Worm (Caenorhabditis elegans) whole organism, late embryonic: ENCODE data around the gene aat-6.

Source experiments
- C38D4.7 ChIP-seq: fragments of 200-800 bp; sonication (Bioruptor generic); optimal IDR thresholded peaks from 2 replicates; lab custom pipeline; 2018; ENCODE audit warnings: mild to moderate bottlenecking, missing genetic modification characterization, moderate library complexity, missing compliant biosample characterization
- K02D7.2 ChIP-seq: sonication (generic microtip); optimal IDR thresholded peaks from 2 replicates; lab custom pipeline; 2017; ENCODE audit warnings: mild to moderate bottlenecking, missing genetic modification characterization, missing compliant biosample characterization
- T23F11.4 ChIP-seq: fragments of 200-800 bp; sonication (Bioruptor generic); optimal IDR thresholded peaks from 2 replicates; lab custom pipeline; 2018; ENCODE audit warnings: mild to moderate bottlenecking, missing genetic modification characterization, missing compliant biosample characterization
- Y22D7AL.16 ChIP-seq: sonication (generic microtip); optimal IDR thresholded peaks from 2 replicates; lab custom pipeline; 2016; ENCODE audit warnings: missing genetic modification characterization, missing compliant biosample characterization
- ahr-1 ChIP-seq: sonication (generic microtip); optimal IDR thresholded peaks from 2 replicates; lab custom pipeline; 2016; ENCODE audit warnings: missing genetic modification characterization, missing compliant biosample characterization
- ceh-18 ChIP-seq: sonication (generic microtip); optimal IDR thresholded peaks from 2 replicates; lab custom pipeline; 2016; ENCODE audit warnings: missing genetic modification characterization, missing compliant biosample characterization
- ceh-2 ChIP-seq: sonication (generic microtip); optimal IDR thresholded peaks from 2 replicates; lab custom pipeline; 2016; ENCODE audit warnings: missing genotype, missing genetic modification characterization, missing compliant biosample characterization
- ceh-24 ChIP-seq: sonication (generic microtip); optimal IDR thresholded peaks from 2 replicates; lab custom pipeline; 2016; ENCODE audit warnings: mild to moderate bottlenecking, missing genetic modification characterization, missing compliant biosample characterization
- ceh-30 ChIP-seq: fragments of 150-350 bp; optimal IDR thresholded peaks from 2 replicates; lab custom pipeline; 2014; ENCODE audit warnings: missing biosample characterization, missing genetic modification characterization
- ceh-31 ChIP-seq: sonication (generic microtip); optimal IDR thresholded peaks from 2 replicates; lab custom pipeline; 2016; ENCODE audit warnings: missing genetic modification characterization, missing compliant biosample characterization
- ceh-48 ChIP-seq: sonication (generic microtip); optimal IDR thresholded peaks from 2 replicates; lab custom pipeline; 2016; ENCODE audit warnings: missing genetic modification characterization, inconsistent platforms, missing compliant biosample characterization
- ceh-9 ChIP-seq: sonication (generic microtip); optimal IDR thresholded peaks from 2 replicates; lab custom pipeline; 2016; ENCODE audit warnings: mild to moderate bottlenecking, missing genetic modification characterization, inconsistent platforms, missing compliant biosample characterization
- elt-4 ChIP-seq: sonication (generic microtip); optimal IDR thresholded peaks from 2 replicates; lab custom pipeline; 2016; ENCODE audit warnings: missing genetic modification characterization, missing compliant biosample characterization
- hlh-6 ChIP-seq: sonication (generic microtip); optimal IDR thresholded peaks from 2 replicates; lab custom pipeline; 2016; ENCODE audit warnings: missing genotype, missing genetic modification characterization, missing compliant biosample characterization
- hlh-8 ChIP-seq: sonication (generic microtip); optimal IDR thresholded peaks from 2 replicates; lab custom pipeline; 2016; ENCODE audit warnings: missing genotype, missing genetic modification characterization, missing compliant biosample characterization
- madf-2 ChIP-seq: sonication (generic microtip); optimal IDR thresholded peaks from 2 replicates; lab custom pipeline; 2017; ENCODE audit warnings: missing genetic modification characterization, missing compliant biosample characterization
- nhr-232 ChIP-seq: sonication (generic microtip); optimal IDR thresholded peaks from 2 replicates; lab custom pipeline; 2016; ENCODE audit warnings: missing genetic modification characterization, missing compliant biosample characterization
- npax-4 ChIP-seq: sonication (generic microtip); optimal IDR thresholded peaks from 2 replicates; lab custom pipeline; 2016; ENCODE audit warnings: missing genetic modification characterization, missing compliant biosample characterization
- odd-2 ChIP-seq: sonication (generic microtip); optimal IDR thresholded peaks from 2 replicates; lab custom pipeline; 2017; ENCODE audit warnings: antibody characterized with exemption, mild to moderate bottlenecking, missing genetic modification characterization, missing compliant biosample characterization
- pag-3 ChIP-seq: sonication (generic microtip); optimal IDR thresholded peaks from 2 replicates; lab custom pipeline; 2016; ENCODE audit warnings: missing compliant biosample characterization, missing genetic modification characterization, borderline replicate concordance
- pax-1 ChIP-seq: fragments of 150-350 bp; optimal IDR thresholded peaks from 2 replicates; lab custom pipeline; 2014; ENCODE audit warnings: missing biosample characterization, missing genetic modification characterization
- ref-2 ChIP-seq: sonication (generic microtip); optimal IDR thresholded peaks from 2 replicates; lab custom pipeline; 2016; ENCODE audit warnings: missing genetic modification characterization, missing compliant biosample characterization
- rnt-1 ChIP-seq: sonication (generic microtip); optimal IDR thresholded peaks from 2 replicates; lab custom pipeline; 2016; ENCODE audit warnings: missing genetic modification characterization, missing compliant biosample characterization
- sox-4 ChIP-seq: sonication (generic microtip); optimal IDR thresholded peaks from 2 replicates; lab custom pipeline; 2017; ENCODE audit warnings: mild to moderate bottlenecking, missing genetic modification characterization, inconsistent platforms, missing compliant biosample characterization
- syd-9 ChIP-seq: sonication (generic microtip); optimal IDR thresholded peaks from 2 replicates; lab custom pipeline; 2016; ENCODE audit warnings: mild to moderate bottlenecking, missing genetic modification characterization, moderate library complexity, missing compliant biosample characterization
- tbx-2 ChIP-seq: sonication (generic microtip); optimal IDR thresholded peaks from 2 replicates; lab custom pipeline; 2016; ENCODE audit warnings: missing genetic modification characterization, missing compliant biosample characterization
- tbx-7 ChIP-seq: sonication (generic microtip); optimal IDR thresholded peaks from 2 replicates; lab custom pipeline; 2016; ENCODE audit warnings: missing genotype, missing genetic modification characterization, missing compliant biosample characterization
- unc-3 ChIP-seq, 2 experiments: fragments of 200-800 bp in 1 of 2; sonication (Bioruptor generic) in 1 of 2; sonication (generic microtip) in 1 of 2; conservative IDR thresholded peaks in 1 of 2; optimal IDR thresholded peaks in 1 of 2; 2 replicates each; pipeline versions ENCODE4 v1.3.6 to Lab custom; 2016 to 2022; ENCODE audit warnings: missing compliant biosample characterization in 2 of 2, missing genetic modification characterization in 2 of 2, missing genetic modification reagents in 1 of 2
- unc-42 ChIP-seq: sonication (generic microtip); optimal IDR thresholded peaks from 2 replicates; lab custom pipeline; 2016; ENCODE audit warnings: missing genotype, missing genetic modification characterization, missing compliant biosample characterization

Gene aat-6

DNA sequence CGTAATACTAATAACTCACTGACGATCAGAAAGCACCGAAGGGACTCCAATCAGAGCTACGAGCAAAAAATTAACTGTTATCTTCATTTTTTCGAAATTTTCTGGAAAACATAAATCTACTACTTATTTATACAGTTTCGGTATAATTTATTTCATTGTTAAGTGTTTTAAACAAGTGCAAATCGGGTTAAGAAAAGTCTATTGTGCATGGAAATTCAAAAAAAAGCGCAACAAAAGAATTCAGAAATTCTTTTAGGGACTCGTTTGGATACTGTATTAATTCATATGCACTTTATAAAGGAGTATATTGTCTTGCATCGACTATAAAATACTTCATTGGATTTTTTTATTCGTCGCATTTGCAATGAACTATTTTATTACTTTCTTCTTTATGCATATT, 1.7 kb upstream of the aat-6 start, which contains the start of the genes nas-20 and nas-21:
nas-20 (minus strand) TSS at position 101 of the 400 bp plus-strand sequence.
nas-21 (plus strand) TSS at position 356 of the 400 bp plus-strand sequence.
- TF ChIP-seq hlh-8 = no peak
- TF ChIP-seq nhr-232 (tag; lab: Kevin White, UChicago) = no peak
- no peak for TF ChIP-seq ceh-30
- no peak for TF ChIP-seq ceh-24 (tag; lab: Kevin White, UChicago)
- TF ChIP-seq npax-4 (tag; lab: Kevin White, UChicago) = no peak
- no peak for TF ChIP-seq ceh-31 (tag; lab: Kevin White, UChicago)
- no peak for TF ChIP-seq ceh-18 (tag; lab: Kevin White, UChicago)
- no peak for TF ChIP-seq ceh-2 (tag; lab: Kevin White, UChicago)
- TF ChIP-seq C38D4.7 (GFP tag; lab: Kevin White, UChicago) = no peak
- no peak for TF ChIP-seq tbx-7
- no peak for TF ChIP-seq rnt-1 (tag; lab: Kevin White, UChicago)
- no peak for TF ChIP-seq odd-2 (tag; lab: Kevin White, UChicago)
- TF ChIP-seq K02D7.2 = no peak
- no peak for TF ChIP-seq madf-2 (tag; lab: Kevin White, UChicago)

DNA sequence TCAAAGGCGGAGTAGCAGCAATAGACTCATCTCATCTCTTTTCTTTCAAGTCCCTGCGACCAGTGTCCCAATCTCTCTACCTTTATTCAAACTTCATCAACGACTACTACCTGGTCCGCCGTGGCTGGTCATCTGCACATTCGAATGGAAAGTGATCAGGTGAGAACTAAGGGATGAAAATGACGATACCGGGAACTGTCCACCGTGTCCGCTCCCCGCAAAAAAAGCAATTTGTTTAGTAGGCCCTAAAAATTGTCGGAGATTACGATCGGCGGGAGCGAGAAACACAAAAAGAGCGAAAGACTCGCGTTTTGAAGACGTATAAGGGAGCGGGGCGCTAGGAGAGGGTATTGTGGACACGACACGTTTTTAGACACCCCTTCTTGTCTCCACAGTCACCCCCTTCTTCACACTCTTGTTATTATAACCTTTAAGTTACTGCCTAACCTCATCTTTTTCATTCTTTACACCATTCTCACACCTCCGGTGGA, 7.5 kb downstream of the aat-6 start, which contains the start of gene zipt-16:
zipt-16 (plus strand) TSS at position 51 of the 491 bp plus-strand sequence.
- TF ChIP-seq syd-9 (tag; lab: Kevin White, UChicago) (no peak), ceh-18 (tag; lab: Kevin White, UChicago) (no peak), elt-4 (tag; lab: Kevin White, UChicago) (peak; percentile 2)

DNA sequence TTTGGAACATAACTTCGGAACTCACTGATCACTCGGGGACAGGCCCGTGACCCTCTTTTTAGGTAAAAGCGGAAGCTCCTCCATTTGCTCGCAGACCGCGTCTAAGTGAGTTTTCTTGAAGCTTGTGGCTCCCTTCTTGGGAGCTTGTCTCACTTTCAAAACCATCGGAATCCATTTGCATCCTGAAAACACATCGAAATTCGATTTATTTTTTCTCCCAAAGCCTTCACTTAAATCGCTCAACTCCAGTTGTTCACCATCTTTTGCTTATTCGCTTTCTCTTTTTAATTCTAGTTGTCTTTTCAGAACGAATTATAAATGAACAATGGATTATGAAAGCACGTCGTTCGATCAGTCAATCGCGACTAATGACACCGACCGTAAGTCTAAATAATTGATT, 11.2 kb downstream of the aat-6 start, which contains the start of gene T11F9.1:
T11F9.1 (plus strand) TSS at position 301 of the 400 bp plus-strand sequence.
- no peak for TF ChIP-seq ref-2
- TF ChIP-seq, all 69 proteins: peak for 0

- TF ChIP-seq ceh-30 = no peak
- TF ChIP-seq unc-42 (tag; lab: Kevin White, UChicago) = peak; percentile 61
- TF ChIP-seq, all 69 proteins: peak for 1
These were observed 15.5 kb downstream of the aat-6 start for ce11 chrV:11454917-11455316.

DNA sequence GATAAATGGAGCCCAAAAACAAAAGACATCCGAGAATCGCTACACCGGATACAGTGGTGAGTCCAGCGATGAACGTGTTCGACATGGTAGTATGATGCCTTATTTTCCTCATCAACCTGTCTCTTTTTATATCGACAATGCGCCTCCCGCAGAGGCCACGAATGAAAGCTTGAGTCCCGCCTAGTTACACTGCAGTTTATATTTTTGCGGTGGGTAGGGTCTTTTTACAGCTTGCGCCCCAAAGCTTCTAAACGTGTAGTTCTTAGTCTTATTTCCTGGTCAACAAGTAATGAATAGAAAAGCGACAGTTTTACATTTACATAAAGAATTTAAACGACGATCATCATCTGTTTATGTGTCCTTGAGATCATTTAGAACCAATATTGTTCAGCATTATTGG, 20.2 kb downstream of the aat-6 start, which contains the start of gene col-156:
col-156 (minus strand) TSS at position 101 of the 400 bp plus-strand sequence.
- TF ChIP-seq ceh-9 (tag; lab: Kevin White, UChicago) (no peak), sox-4 (tag; lab: Kevin White, UChicago) (no peak), ceh-48 (tag; lab: Kevin White, UChicago) (no peak), pax-1 (no peak), ref-2 (no peak), npax-4 (tag; lab: Kevin White, UChicago) (no peak), tbx-7 (no peak), syd-9 (tag; lab: Kevin White, UChicago) (no peak), ceh-18 (tag; lab: Kevin White, UChicago) (no peak), unc-3 (GFP tag; conservative IDR thresholded peaks at IDR 0.05; lab: Robert Waterston, UW) (no peak), unc-3 (tag; optimal IDR thresholded peaks at IDR 0.05; lab: Kevin White, UChicago) (no peak), elt-4 (tag; lab: Kevin White, UChicago) (no peak), pag-3 (tag; lab: Kevin White, UChicago) (no peak), tbx-2 (tag; lab: Kevin White, UChicago) (no peak)

ce11 chrV:11449404-11449803, 21.1 kb downstream of the aat-6 start:
- TF ChIP-seq hlh-6 (tag; lab: Kevin White, UChicago) (peak; percentile 46), pag-3 (tag; lab: Kevin White, UChicago) (peak; percentile 6), Y22D7AL.16 (tag; lab: Kevin White, UChicago) (peak; percentile 13), T23F11.4 (GFP tag; lab: Kevin White, UChicago) (no peak), ahr-1 (tag; lab: Kevin White, UChicago) (no peak)
- TF ChIP-seq, all 69 proteins: peak for 3
